Worm (Caenorhabditis elegans): ENCODE results near the gene ZK1321.1.

Gene ZK1321.1

ce11 chrII:9746069-9746468 lies 7.8 kb upstream of the ZK1321.1 start, which contains the start of the genes Y53C12B.1 and nos-3:
Gene Y53C12B.1, minus strand, starts transcription at chrII:9746078.
Gene nos-3, plus strand, starts transcription at chrII:9746316.
- TF ChIP-seq cog-1 (tag; optimal IDR thresholded peaks at IDR 0.05) (peak; percentile 83), tab-1 (GFP tag; IDR thresholded peaks at IDR 0.05) (no peak), ztf-23 (GFP tag; IDR thresholded peaks at IDR 0.05) (no peak), T22C8.4 (GFP tag; IDR thresholded peaks at IDR 0.05) (no peak), ref-1 (GFP tag; conservative IDR thresholded peaks at IDR 0.05) (no peak), flt-1 (GFP tag; IDR thresholded peaks at IDR 0.05) (0 out of 2 replicates have a peak, but pooled peaks have one; percentile 11), ztf-29 (GFP tag; IDR thresholded peaks at IDR 0.05) (no peak), med-1 (GFP tag; optimal IDR thresholded peaks at IDR 0.05; ENCODE audit: insufficient read depth) (no peak), klf-2 (GFP tag; conservative IDR thresholded peaks at IDR 0.05) (no peak)

ce11 chrII:9752278-9752677 lies 1.6 kb upstream of the ZK1321.1 start:
- TF ChIP-seq ztf-23 (GFP tag; IDR thresholded peaks at IDR 0.05): no peak
- TF ChIP-seq klf-2 (GFP tag; conservative IDR thresholded peaks at IDR 0.05): no peak
- no peak for TF ChIP-seq cog-1 (tag; optimal IDR thresholded peaks at IDR 0.05)
- no peak for TF ChIP-seq flt-1 (GFP tag; IDR thresholded peaks at IDR 0.05)
- TF ChIP-seq T22C8.4 (GFP tag; IDR thresholded peaks at IDR 0.05): no peak
- no peak for TF ChIP-seq med-1 (GFP tag; optimal IDR thresholded peaks at IDR 0.05; ENCODE audit: insufficient read depth)
- no peak for TF ChIP-seq ref-1 (GFP tag; conservative IDR thresholded peaks at IDR 0.05)
- TF ChIP-seq ztf-29 (GFP tag; IDR thresholded peaks at IDR 0.05): no peak
- no peak for TF ChIP-seq tab-1 (GFP tag; IDR thresholded peaks at IDR 0.05)

- TF ChIP-seq ztf-29 (GFP tag; IDR thresholded peaks at IDR 0.05) (no peak), cog-1 (tag; optimal IDR thresholded peaks at IDR 0.05) (no peak), flt-1 (GFP tag; IDR thresholded peaks at IDR 0.05) (no peak), med-1 (GFP tag; optimal IDR thresholded peaks at IDR 0.05; ENCODE audit: insufficient read depth) (no peak), ref-1 (GFP tag; conservative IDR thresholded peaks at IDR 0.05) (no peak), T22C8.4 (GFP tag; IDR thresholded peaks at IDR 0.05) (no peak), klf-2 (GFP tag; conservative IDR thresholded peaks at IDR 0.05) (no peak), ztf-23 (GFP tag; IDR thresholded peaks at IDR 0.05) (no peak), tab-1 (GFP tag; IDR thresholded peaks at IDR 0.05) (no peak)
Observed at ce11 chrII:9753056-9753455, 774 bp upstream of the ZK1321.1 start, which contains the start of gene Y53C12B.7. Gene Y53C12B.7, minus strand, starts transcription at chrII:9753218.

ce11 chrII:9755425-9755824 lies 1.6 kb downstream of the ZK1321.1 start:
- TF ChIP-seq cog-1 (tag; optimal IDR thresholded peaks at IDR 0.05) (no peak), T22C8.4 (GFP tag; IDR thresholded peaks at IDR 0.05) (no peak), tab-1 (GFP tag; IDR thresholded peaks at IDR 0.05) (no peak), ztf-23 (GFP tag; IDR thresholded peaks at IDR 0.05) (no peak), ztf-29 (GFP tag; IDR thresholded peaks at IDR 0.05) (no peak), flt-1 (GFP tag; IDR thresholded peaks at IDR 0.05) (no peak), med-1 (GFP tag; optimal IDR thresholded peaks at IDR 0.05; ENCODE audit: insufficient read depth) (no peak), ref-1 (GFP tag; conservative IDR thresholded peaks at IDR 0.05) (no peak), klf-2 (GFP tag; conservative IDR thresholded peaks at IDR 0.05) (no peak)

ce11 chrII:9757651-9758282 lies 3.9 kb downstream of the ZK1321.1 start, which contains the start of gene shk-1:
Gene shk-1, plus strand, starts transcription at chrII:9758232.
- TF ChIP-seq med-1 (GFP tag; optimal IDR thresholded peaks at IDR 0.05; ENCODE audit: insufficient read depth) (no peak), tab-1 (GFP tag; IDR thresholded peaks at IDR 0.05) (no peak), ref-1 (GFP tag; conservative IDR thresholded peaks at IDR 0.05) (no peak), flt-1 (GFP tag; IDR thresholded peaks at IDR 0.05) (no peak), T22C8.4 (GFP tag; IDR thresholded peaks at IDR 0.05) (no peak), ztf-29 (GFP tag; IDR thresholded peaks at IDR 0.05) (no peak)

- TF ChIP-seq ztf-23 (GFP tag; IDR thresholded peaks at IDR 0.05) (no peak), cog-1 (tag; optimal IDR thresholded peaks at IDR 0.05) (no peak), T22C8.4 (GFP tag; IDR thresholded peaks at IDR 0.05) (no peak), med-1 (GFP tag; optimal IDR thresholded peaks at IDR 0.05; ENCODE audit: insufficient read depth) (no peak), flt-1 (GFP tag; IDR thresholded peaks at IDR 0.05) (no peak), ztf-29 (GFP tag; IDR thresholded peaks at IDR 0.05) (no peak), tab-1 (GFP tag; IDR thresholded peaks at IDR 0.05) (no peak), ref-1 (GFP tag; conservative IDR thresholded peaks at IDR 0.05) (no peak), klf-2 (GFP tag; conservative IDR thresholded peaks at IDR 0.05) (no peak)
Observed at ce11 chrII:9759382-9759781, 5.6 kb downstream of the ZK1321.1 start.

ce11 chrII:9764696-9765095 lies 10.9 kb downstream of the ZK1321.1 start:
- TF ChIP-seq flt-1 (GFP tag; IDR thresholded peaks at IDR 0.05): no peak
- no peak for TF ChIP-seq cog-1 (tag; optimal IDR thresholded peaks at IDR 0.05)
- no peak for TF ChIP-seq ref-1 (GFP tag; conservative IDR thresholded peaks at IDR 0.05)
- TF ChIP-seq ztf-23 (GFP tag; IDR thresholded peaks at IDR 0.05): no peak
- TF ChIP-seq T22C8.4 (GFP tag; IDR thresholded peaks at IDR 0.05): no peak

ce11 chrII:9769797-9770520 lies 16.1 kb downstream of the ZK1321.1 start, which contains the start of gene aqp-10:
Gene aqp-10, minus strand, starts transcription at chrII:9769847.
- TF ChIP-seq flt-1 (GFP tag; IDR thresholded peaks at IDR 0.05) (no peak), med-1 (GFP tag; optimal IDR thresholded peaks at IDR 0.05; ENCODE audit: insufficient read depth) (no peak), ztf-23 (GFP tag; IDR thresholded peaks at IDR 0.05) (no peak), ref-1 (GFP tag; conservative IDR thresholded peaks at IDR 0.05) (no peak), T22C8.4 (GFP tag; IDR thresholded peaks at IDR 0.05) (no peak), klf-2 (GFP tag; conservative IDR thresholded peaks at IDR 0.05) (no peak), cog-1 (tag; optimal IDR thresholded peaks at IDR 0.05) (no peak), tab-1 (GFP tag; IDR thresholded peaks at IDR 0.05) (no peak), ztf-29 (GFP tag; IDR thresholded peaks at IDR 0.05) (no peak)

ce11 chrII:9773892-9774581 lies 20.2 kb downstream of the ZK1321.1 start, which contains the start of gene ZK1321.4:
Gene ZK1321.4, minus strand, starts transcription at chrII:9773942.
- TF ChIP-seq ztf-29 (GFP tag; IDR thresholded peaks at IDR 0.05): no peak
- TF ChIP-seq tab-1 (GFP tag; IDR thresholded peaks at IDR 0.05): no peak
- TF ChIP-seq cog-1 (tag; optimal IDR thresholded peaks at IDR 0.05): no peak
- no peak for TF ChIP-seq ref-1 (GFP tag; conservative IDR thresholded peaks at IDR 0.05)
- no peak for TF ChIP-seq ztf-23 (GFP tag; IDR thresholded peaks at IDR 0.05)
- no peak for TF ChIP-seq flt-1 (GFP tag; IDR thresholded peaks at IDR 0.05)
- TF ChIP-seq med-1 (GFP tag; optimal IDR thresholded peaks at IDR 0.05; ENCODE audit: insufficient read depth): no peak
- no peak for TF ChIP-seq klf-2 (GFP tag; conservative IDR thresholded peaks at IDR 0.05)
- TF ChIP-seq T22C8.4 (GFP tag; IDR thresholded peaks at IDR 0.05): no peak
